Fruit fly (Drosophila melanogaster) whole organism, wandering third instar larva: ENCODE measurements around the gene CG7329.

Experiments used
- Dfd ChIP-seq: fragments of >200 bp; optimal IDR thresholded peaks from 2 replicates; lab custom pipeline; 2017; ENCODE audit warnings: missing biosample characterization, missing genetic modification characterization
- Hr78 ChIP-seq: fragments of >200 bp; optimal IDR thresholded peaks from 2 replicates; lab custom pipeline; 2017; ENCODE audit warnings: missing biosample characterization, missing genetic modification characterization
- Myc ChIP-seq: fragments of >200 bp; optimal IDR thresholded peaks from 2 replicates; lab custom pipeline; 2017
- dl ChIP-seq, 2 experiments: fragments of 175-275, 200-275 bp in 1 of 2; fragments of 200-275 bp in 1 of 2; sonication (Bioruptor generic); optimal IDR thresholded peaks; lab custom pipeline; 2018; ENCODE audit warnings: mild to moderate bottlenecking in 2 of 2, missing biosample characterization in 2 of 2, missing genetic modification characterization in 2 of 2, moderate library complexity in 2 of 2; ENCODE audit not compliant: partially characterized antibody in 2 of 2, insufficient read depth in 1 of 2
- fru ChIP-seq: fragments of 200-800 bp; sonication (Bioruptor generic); optimal IDR thresholded peaks from 3 replicates; lab custom pipeline; 2016; ENCODE audit warnings: missing biosample characterization, mild to moderate bottlenecking, missing genetic modification characterization
- pan ChIP-seq: fragments of >200 bp; optimal IDR thresholded peaks from 2 replicates; lab custom pipeline; 2017
- psq ChIP-seq: fragments of 200-800 bp; sonication (Bioruptor generic); optimal IDR thresholded peaks from 3 replicates; lab custom pipeline; 2017; ENCODE audit warnings: missing biosample characterization, mild to moderate bottlenecking, missing genetic modification characterization, moderate library complexity
- usp ChIP-seq: fragments of >200 bp; optimal IDR thresholded peaks from 2 replicates; lab custom pipeline; 2017; ENCODE audit warnings: missing biosample characterization, missing genetic modification characterization

DNA sequence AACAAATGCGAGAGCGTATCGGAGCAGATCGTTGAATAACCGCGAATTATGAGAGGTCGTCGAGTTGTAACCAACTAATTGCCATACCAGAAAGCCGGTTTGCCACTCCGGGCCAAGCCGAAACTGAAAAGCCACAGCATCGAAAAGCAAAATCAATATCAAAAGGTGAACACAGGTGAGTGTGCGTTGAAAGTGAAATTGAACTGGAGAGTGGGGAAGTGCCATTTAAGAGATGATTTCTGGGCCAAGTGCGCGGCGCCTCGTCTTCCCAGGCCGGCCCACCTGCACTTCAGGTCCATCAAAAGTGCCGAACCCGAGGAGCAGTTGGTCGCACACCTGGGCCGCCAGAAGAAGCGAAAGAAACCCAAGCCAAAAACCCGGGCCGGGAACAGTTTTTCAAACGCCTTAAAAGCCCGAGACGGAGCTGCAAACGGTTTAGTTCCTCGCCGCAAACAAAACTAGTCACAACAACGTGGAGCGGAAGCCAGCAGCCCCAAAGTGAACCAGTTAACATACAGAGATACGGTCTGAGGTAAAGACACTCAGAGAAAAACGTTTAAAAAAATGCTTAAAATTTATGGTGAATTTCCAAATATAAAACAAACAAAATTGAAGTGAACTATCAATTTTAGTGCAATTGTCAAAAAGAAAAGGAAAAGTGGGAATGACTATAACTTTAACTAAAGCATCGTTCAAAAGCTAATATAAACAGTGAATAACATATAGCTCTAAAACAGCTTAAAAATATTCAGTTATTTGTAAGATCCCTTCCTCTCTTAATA, 38.9 kb upstream of the CG7329 start, which contains the start of gene CG17104:
- TF ChIP-seq Myc (lab: Kevin White, UChicago) (no peak), fru (GFP tag; lab: Kevin White, UChicago) (peak; percentile 75), dl (GFP tag; optimal IDR thresholded peaks at IDR 0.05; lab: Kevin White, UChicago; ENCODE audit: insufficient read depth in 1 of 2, partially characterized antibody in 2 of 2) (no peak), Hr78 (GFP tag; lab: Kevin White, UChicago) (no peak), usp (no peak), pan (no peak), Dfd (GFP tag; lab: Kevin White, UChicago) (no peak), psq (GFP tag; lab: Kevin White, UChicago) (no peak)
